Fruit fly (Drosophila melanogaster) whole organism: Measurements from ENCODE around the gene CG43057.

Experiments
- Dll ChIP-seq: fragments of >200 bp; optimal IDR thresholded peaks from 2 replicates; lab custom pipeline; 2017
- psq ChIP-seq: fragments of >200 bp; optimal IDR thresholded peaks from 2 replicates; lab custom pipeline; 2017
- usp ChIP-seq: fragments of >200 bp; optimal IDR thresholded peaks from 2 replicates; lab custom pipeline; 2017; ENCODE audit warnings: missing biosample characterization, missing genetic modification characterization, mixed read lengths

DNA sequence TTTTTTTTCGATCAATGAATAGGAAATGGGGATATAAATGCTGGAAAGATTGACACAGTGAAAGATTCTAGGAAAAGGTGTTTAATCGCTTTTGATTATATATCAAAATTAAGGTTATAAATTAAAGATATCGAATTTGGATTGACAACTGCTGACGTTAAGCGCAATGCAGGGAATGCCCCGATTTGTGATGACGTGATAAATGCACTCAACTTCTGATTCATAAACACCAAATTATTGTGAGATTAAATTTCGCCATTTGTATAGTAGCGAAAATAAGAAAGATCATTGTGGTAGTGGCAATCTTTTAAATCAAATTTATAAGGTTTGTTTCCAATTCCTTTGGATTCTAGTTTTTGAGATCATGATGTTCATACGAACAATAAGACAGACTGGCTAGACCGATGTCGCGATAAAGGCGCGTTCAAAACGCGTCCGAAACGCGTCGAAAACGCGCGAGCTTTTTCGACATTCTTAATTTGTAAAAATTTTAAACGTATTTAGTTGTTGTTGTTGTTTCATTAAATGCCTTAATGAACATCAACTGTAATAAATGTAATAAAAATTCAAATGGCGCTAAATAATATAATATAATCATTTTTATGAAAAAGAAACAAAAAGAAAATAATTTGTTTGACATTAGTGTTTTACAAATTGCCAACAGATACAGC is 28.4 kb downstream of the CG43057 start, which contains the start of gene CG8349:
- TF ChIP-seq usp (GFP tag; lab: Kevin White, UChicago), result no peak
- no peak for TF ChIP-seq Dll (lab: Kevin White, UChicago)
- TF ChIP-seq psq (lab: Kevin White, UChicago), result no peak
